Worm (Caenorhabditis elegans) whole organism, L1 larva: ENCODE results near the gene dyc-1.

Source experiments
- C16A3.4 ChIP-seq: fragments of 150-350 bp; optimal IDR thresholded peaks from 2 replicates; lab custom pipeline; 2014; ENCODE audit warnings: missing biosample characterization, missing genetic modification characterization
- aha-1 ChIP-seq: fragments of 150-350 bp; optimal IDR thresholded peaks from 2 replicates; lab custom pipeline; 2014; ENCODE audit warnings: missing biosample characterization, missing genetic modification characterization
- fos-1 ChIP-seq: fragments of 150-350 bp; optimal IDR thresholded peaks from 2 replicates; lab custom pipeline; 2014; ENCODE audit warnings: missing biosample characterization, missing genetic modification characterization
- jun-1 ChIP-seq: fragments of 150-350 bp; optimal IDR thresholded peaks from 2 replicates; lab custom pipeline; 2014; ENCODE audit warnings: missing biosample characterization, missing genetic modification reagents, missing genetic modification characterization
- lin-39 ChIP-seq: fragments of 150-350 bp; optimal IDR thresholded peaks from 2 replicates; lab custom pipeline; 2014; ENCODE audit warnings: missing biosample characterization, missing genetic modification reagents, missing genetic modification characterization
- nhr-11 ChIP-seq: fragments of 150-350 bp; optimal IDR thresholded peaks from 2 replicates; lab custom pipeline; 2014; ENCODE audit warnings: missing biosample characterization, missing genetic modification characterization
- pag-3 ChIP-seq: sonication (generic microtip); optimal IDR thresholded peaks from 2 replicates; lab custom pipeline; 2017; ENCODE audit warnings: missing genetic modification characterization, mild to moderate bottlenecking, missing compliant biosample characterization, antibody characterized with exemption, borderline replicate concordance; ENCODE audit not compliant: insufficient read depth
- tbx-2 ChIP-seq: sonication (generic microtip); optimal IDR thresholded peaks from 2 replicates; lab custom pipeline; 2016; ENCODE audit warnings: missing genetic modification characterization, missing compliant biosample characterization

ce11 chrX:14000198-14000748, 49.1 kb upstream of the dyc-1 start:
- TF ChIP-seq tbx-2 (tag; lab: Kevin White, UChicago) (no peak), nhr-11 (tag; lab: Kevin White, UChicago) (no peak), lin-39 (tag; lab: Kevin White, UChicago) (no peak), C16A3.4 (tag; lab: Kevin White, UChicago) (no peak), fos-1 (tag; lab: Kevin White, UChicago) (no peak), aha-1 (no peak), pag-3 (tag; lab: Kevin White, UChicago) (no peak), jun-1 (tag; lab: Kevin White, UChicago) (no peak)
